Fruit fly (Drosophila melanogaster) whole organism, embryonic: ENCODE measurements around the gene CG43116.

ENCODE experiments used
- Abd-B ChIP-seq: fragments of 200-800 bp; sonication (Bioruptor generic); optimal IDR thresholded peaks from 2 replicates; lab custom pipeline; 2018; ENCODE audit warnings: missing biosample characterization, mild to moderate bottlenecking, missing genetic modification characterization, moderate library complexity
- Adf1 ChIP-seq: fragments of 200-800 bp; sonication (Bioruptor generic); IDR thresholded peaks from 2 replicates; pipeline ENCODE4 v1.3.6; 2022; ENCODE audit warnings: missing biosample characterization, missing genetic modification characterization
- Antp ChIP-seq: fragments of 200-800 bp; sonication (Bioruptor generic); optimal IDR thresholded peaks from 3 replicates; lab custom pipeline; 2016; ENCODE audit warnings: missing biosample characterization, missing genetic modification characterization
- C15 ChIP-seq: fragments of 200-800 bp; sonication (Bioruptor generic); IDR thresholded peaks from 3 replicates; pipeline ENCODE4 v1.3.6; 2022; ENCODE audit warnings: missing biosample characterization, missing genetic modification characterization
- CG10543 ChIP-seq: fragments of 200-800 bp; sonication (Bioruptor generic); optimal IDR thresholded peaks from 3 replicates; lab custom pipeline; 2017; ENCODE audit warnings: missing biosample characterization, mild to moderate bottlenecking, missing genetic modification characterization, moderate library complexity
- CG10565 ChIP-seq: fragments of 200-800 bp; sonication (Bioruptor generic); optimal IDR thresholded peaks from 3 replicates; lab custom pipeline; 2016; ENCODE audit warnings: missing biosample characterization, mild to moderate bottlenecking, missing genetic modification characterization
- CG11093 ChIP-seq: fragments of 200-800 bp; sonication (Bioruptor generic); IDR thresholded peaks from 3 replicates; pipeline ENCODE4 v1.3.6; 2022; ENCODE audit warnings: missing biosample characterization, missing genetic modification characterization
- CG12659 ChIP-seq: fragments of 200-800 bp; sonication (Bioruptor generic); optimal IDR thresholded peaks from 3 replicates; lab custom pipeline; 2017; ENCODE audit warnings: mild to moderate bottlenecking, missing biosample characterization, missing genetic modification reagents, missing genetic modification characterization
- CG13894 ChIP-seq: fragments of 200-800 bp; sonication (Bioruptor generic); optimal IDR thresholded peaks from 3 replicates; lab custom pipeline; 2018; ENCODE audit warnings: missing biosample characterization, mild to moderate bottlenecking, missing genetic modification characterization, moderate library complexity
- CG14050 ChIP-seq: fragments of 200-800 bp; sonication (Bioruptor generic); IDR thresholded peaks from 3 replicates; pipeline ENCODE4 v1.3.6; 2022; ENCODE audit warnings: missing biosample characterization, missing genetic modification characterization
- CG14667 ChIP-seq: fragments of 200-800 bp; sonication (Bioruptor generic); IDR thresholded peaks from 2 replicates; pipeline ENCODE4 v1.3.6; 2022; ENCODE audit warnings: missing biosample characterization, missing genetic modification characterization
- CG14860 ChIP-seq: fragments of 200-800 bp; sonication (Bioruptor generic); IDR thresholded peaks from 3 replicates; pipeline ENCODE4 v1.3.6; 2022; ENCODE audit warnings: missing biosample characterization, missing genetic modification characterization; ENCODE audit not compliant: partially characterized antibody
- CG15601 ChIP-seq: fragments of 200-800 bp; sonication (Bioruptor generic); optimal IDR thresholded peaks from 3 replicates; lab custom pipeline; 2019; ENCODE audit warnings: missing biosample characterization, mild to moderate bottlenecking, missing genetic modification characterization, moderate library complexity
- CG15696 ChIP-seq: fragments of 200-800 bp; sonication (Bioruptor generic); optimal IDR thresholded peaks from 2 replicates; lab custom pipeline; 2019; ENCODE audit warnings: missing biosample characterization, mild to moderate bottlenecking, missing genetic modification characterization, moderate library complexity
- CG17568 ChIP-seq: fragments of 200-800 bp; sonication (Bioruptor generic); optimal IDR thresholded peaks from 2 replicates; lab custom pipeline; 2018; ENCODE audit warnings: missing biosample characterization, mild to moderate bottlenecking, missing genetic modification characterization, moderate library complexity
- CG18011 ChIP-seq: fragments of 200-800 bp; sonication (Bioruptor generic); optimal IDR thresholded peaks from 2 replicates; lab custom pipeline; 2017; ENCODE audit warnings: missing biosample characterization, missing genetic modification characterization, mild to moderate bottlenecking, moderate library complexity, missing genotype
- CG2120 ChIP-seq: fragments of 200-800 bp; sonication (Bioruptor generic); optimal IDR thresholded peaks from 3 replicates; lab custom pipeline; 2016; ENCODE audit warnings: missing biosample characterization, missing genetic modification characterization
- CG32772 ChIP-seq: fragments of 200-800 bp; sonication (Bioruptor generic); IDR thresholded peaks from 2 replicates; pipeline ENCODE4 v1.3.6; 2022; ENCODE audit warnings: missing biosample characterization, missing genetic modification characterization
- CG4404 ChIP-seq: fragments of 200-800 bp; sonication (Bioruptor generic); IDR thresholded peaks from 2 replicates; pipeline ENCODE4 v1.3.6; 2022; ENCODE audit warnings: missing biosample characterization, missing genetic modification characterization
- CG4707 ChIP-seq: fragments of 200-800 bp; sonication (Bioruptor generic); optimal IDR thresholded peaks from 2 replicates; lab custom pipeline; 2018; ENCODE audit warnings: missing biosample characterization, mild to moderate bottlenecking, missing genetic modification characterization, moderate library complexity
- CG6683 ChIP-seq: fragments of 200-800 bp; sonication (Bioruptor generic); optimal IDR thresholded peaks from 2 replicates; lab custom pipeline; 2017; ENCODE audit warnings: missing biosample characterization, mild to moderate bottlenecking, missing genetic modification characterization, missing genetic modification reagents
- CG6791 ChIP-seq: fragments of 200-800 bp; sonication (Bioruptor generic); IDR thresholded peaks from 3 replicates; pipeline ENCODE4 v1.3.6; 2022; ENCODE audit warnings: missing biosample characterization, missing genetic modification characterization; ENCODE audit not compliant: partially characterized antibody
- CG8388 ChIP-seq: fragments of 200-800 bp; sonication (Bioruptor generic); optimal IDR thresholded peaks from 2 replicates; lab custom pipeline; 2019; ENCODE audit warnings: missing biosample characterization, mild to moderate bottlenecking, missing genetic modification characterization, moderate library complexity
- CG8478 ChIP-seq: fragments of >200 bp; optimal IDR thresholded peaks from 2 replicates; lab custom pipeline; 2018
- D ChIP-seq, 2 experiments: fragments of 200-800 bp in 1 of 2; fragments of >200 bp in 1 of 2; sonication (Bioruptor generic) in 1 of 2; optimal IDR thresholded peaks; 2 replicates in 1 of 2; 3 replicates in 1 of 2; lab custom pipeline; 2017; ENCODE audit warnings: mild to moderate bottlenecking in 1 of 2, missing biosample characterization in 1 of 2, missing genetic modification characterization in 1 of 2, missing genetic modification reagents in 1 of 2
- Dbx ChIP-seq: fragments of 200-800 bp; sonication (Bioruptor generic); IDR thresholded peaks from 3 replicates; pipeline ENCODE4 v1.3.6; 2022; ENCODE audit warnings: missing biosample characterization, missing genetic modification characterization
- Dfd ChIP-seq, 2 experiments: fragments of >200 bp; optimal IDR thresholded peaks; 2 replicates each; lab custom pipeline; 2017; ENCODE audit warnings: missing biosample characterization in 2 of 2, missing genetic modification characterization in 2 of 2
- Dll ChIP-seq: fragments of 200-800 bp; sonication (Bioruptor generic); IDR thresholded peaks from 4 replicates; pipeline ENCODE4 v1.3.6; 2022; ENCODE audit warnings: missing biosample characterization, missing genetic modification characterization; ENCODE audit not compliant: partially characterized antibody
- Dp ChIP-seq: fragments of 200-800 bp; sonication (Bioruptor generic); optimal IDR thresholded peaks from 2 replicates; lab custom pipeline; 2018; ENCODE audit warnings: missing biosample characterization, mild to moderate bottlenecking, missing genetic modification characterization, moderate library complexity
- Drgx ChIP-seq: fragments of 200-800 bp; sonication (Bioruptor generic); IDR thresholded peaks from 2 replicates; pipeline ENCODE4 v1.3.6; 2022; ENCODE audit warnings: missing biosample characterization, missing genetic modification characterization
- Elba2 ChIP-seq: fragments of 200-800 bp; sonication (Bioruptor generic); optimal IDR thresholded peaks from 3 replicates; lab custom pipeline; 2016; ENCODE audit warnings: missing biosample characterization, missing genetic modification characterization
- Hand ChIP-seq: fragments of 200-800 bp; sonication (Bioruptor generic); optimal IDR thresholded peaks from 2 replicates; lab custom pipeline; 2017; ENCODE audit warnings: mild to moderate bottlenecking, missing biosample characterization, missing genetic modification reagents, missing genetic modification characterization
- Hmx ChIP-seq: fragments of 200-800 bp; sonication (Bioruptor generic); optimal IDR thresholded peaks from 2 replicates; lab custom pipeline; 2016; ENCODE audit warnings: missing biosample characterization, missing genetic modification characterization
- MTF-1 ChIP-seq: fragments of 200-800 bp; sonication (Bioruptor generic); optimal IDR thresholded peaks from 2 replicates; lab custom pipeline; 2018; ENCODE audit warnings: missing biosample characterization, mild to moderate bottlenecking, missing genetic modification characterization, borderline replicate concordance
- Sox100B ChIP-seq: fragments of 200-800 bp; sonication (Bioruptor generic); optimal IDR thresholded peaks from 3 replicates; lab custom pipeline; 2018; ENCODE audit warnings: missing biosample characterization, mild to moderate bottlenecking, missing genetic modification characterization
- Spps ChIP-seq: fragments of 200-800 bp; sonication (Bioruptor generic); optimal IDR thresholded peaks from 2 replicates; lab custom pipeline; 2018; ENCODE audit warnings: missing biosample characterization, mild to moderate bottlenecking, missing genetic modification characterization
- Sry-δ ChIP-seq: fragments of 200-800 bp; sonication (Bioruptor generic); optimal IDR thresholded peaks from 2 replicates; lab custom pipeline; 2016; ENCODE audit warnings: missing biosample characterization, missing genetic modification characterization
- Vsx1 ChIP-seq: fragments of 200-800 bp; sonication (Bioruptor generic); optimal IDR thresholded peaks from 2 replicates; lab custom pipeline; 2017; ENCODE audit warnings: missing biosample characterization, mild to moderate bottlenecking, missing genetic modification characterization, missing genetic modification reagents
- abd-A ChIP-seq: fragments of 200-800 bp; sonication (Bioruptor generic); optimal IDR thresholded peaks from 3 replicates; lab custom pipeline; 2019; ENCODE audit warnings: missing biosample characterization, mild to moderate bottlenecking, missing genetic modification characterization, moderate library complexity
- ato ChIP-seq: fragments of 200-800 bp; sonication (Bioruptor generic); IDR thresholded peaks from 2 replicates; pipeline ENCODE4 v1.3.6; 2022; ENCODE audit warnings: missing biosample characterization, missing genetic modification characterization; ENCODE audit not compliant: partially characterized antibody
- bab2 ChIP-seq: fragments of 200-800 bp; sonication (Bioruptor generic); optimal IDR thresholded peaks from 2 replicates; lab custom pipeline; 2016; ENCODE audit warnings: missing biosample characterization, missing genetic modification characterization
- chinmo ChIP-seq: fragments of 200-800 bp; sonication (Bioruptor generic); IDR thresholded peaks from 4 replicates; pipeline ENCODE4 v1.3.6; 2022; ENCODE audit warnings: missing biosample characterization, missing genetic modification characterization; ENCODE audit not compliant: partially characterized antibody
- fd102C ChIP-seq: fragments of 200-800 bp; sonication (Bioruptor generic); optimal IDR thresholded peaks from 2 replicates; lab custom pipeline; 2018; ENCODE audit warnings: missing biosample characterization, mild to moderate bottlenecking, missing genetic modification characterization, moderate library complexity
- gfzf ChIP-seq: fragments of 200-800 bp; sonication (Bioruptor generic); optimal IDR thresholded peaks from 2 replicates; lab custom pipeline; 2016; ENCODE audit warnings: missing biosample characterization, mild to moderate bottlenecking, missing genetic modification characterization, moderate library complexity
- jing ChIP-seq: fragments of 200-800 bp; sonication (Bioruptor generic); optimal IDR thresholded peaks from 2 replicates; lab custom pipeline; 2018; ENCODE audit warnings: missing biosample characterization, mild to moderate bottlenecking, missing genetic modification characterization
- knrl ChIP-seq: fragments of 200-800 bp; sonication (Bioruptor generic); IDR thresholded peaks from 3 replicates; pipeline ENCODE4 v1.3.6; 2022; ENCODE audit warnings: missing biosample characterization, missing genetic modification characterization; ENCODE audit not compliant: partially characterized antibody
- nerfin-2 ChIP-seq: fragments of 200-800 bp; sonication (Bioruptor generic); IDR thresholded peaks from 2 replicates; pipeline ENCODE4 v1.3.6; 2022; ENCODE audit warnings: missing biosample characterization, missing genetic modification characterization; ENCODE audit not compliant: partially characterized antibody
- rib ChIP-seq: fragments of 200-800 bp; sonication (Bioruptor generic); IDR thresholded peaks from 2 replicates; pipeline ENCODE4 v1.3.6; 2022; ENCODE audit warnings: missing biosample characterization, missing genetic modification characterization
- slbo ChIP-seq: fragments of 200-800 bp; sonication (Bioruptor generic); IDR thresholded peaks from 2 replicates; pipeline ENCODE4 v1.3.6; 2022; ENCODE audit warnings: missing biosample characterization, missing genetic modification characterization
- so ChIP-seq: fragments of 200-800 bp; sonication (Bioruptor generic); IDR thresholded peaks from 3 replicates; pipeline ENCODE4 v1.3.6; 2022; ENCODE audit warnings: missing biosample characterization, missing genetic modification characterization

The CG43116 gene

DNA sequence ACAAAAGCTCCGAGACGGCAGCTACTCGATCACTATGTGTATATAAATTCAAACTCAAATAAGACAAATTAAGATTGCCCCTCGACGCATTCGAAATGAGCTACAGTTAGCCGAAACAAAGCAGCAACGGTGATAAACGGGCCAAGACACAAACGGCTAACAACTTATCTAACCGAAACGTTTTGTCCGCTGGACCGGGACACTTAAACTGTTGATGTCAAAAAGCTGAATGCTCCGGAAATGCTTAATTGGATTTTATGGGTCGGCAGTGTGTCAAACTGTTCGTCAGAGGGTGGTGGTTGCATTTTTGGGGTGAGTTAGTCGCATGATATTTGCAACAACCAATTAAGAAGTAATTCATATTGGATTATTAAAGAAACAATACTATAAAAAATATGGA is 10.5 kb upstream of the CG43116 start (continued):
- TF ChIP-seq CG12659 (GFP tag; lab: Kevin White, UChicago) (no peak), Drgx (no peak), CG10543 (GFP tag; lab: Kevin White, UChicago) (no peak), Adf1 (GFP tag; lab: Robert Waterston, UW) (no peak), Vsx1 (GFP tag; lab: Kevin White, UChicago) (no peak), bab2 (GFP tag; lab: Kevin White, UChicago) (no peak), CG15696 (tag; lab: Kevin White, UChicago) (no peak), chinmo (GFP tag; lab: Robert Waterston, UW) (no peak), Abd-B (GFP tag; lab: Kevin White, UChicago) (peak; percentile 56), CG11093 (GFP tag; lab: Robert Waterston, UW) (no peak), rib (GFP tag; lab: Robert Waterston, UW) (no peak), CG2120 (GFP tag; lab: Kevin White, UChicago) (no peak), Dbx (GFP tag; lab: Robert Waterston, UW) (no peak), Hand (no peak), CG14050 (GFP tag; lab: Robert Waterston, UW) (no peak), CG32772 (no peak), CG4707 (no peak), Sox100B (no peak), nerfin-2 (no peak), Spps (no peak), Dll (GFP tag; lab: Robert Waterston, UW) (no peak), Antp (GFP tag; lab: Kevin White, UChicago) (no peak), CG14860 (GFP tag; lab: Robert Waterston, UW) (no peak), CG13894 (no peak), MTF-1 (GFP tag; lab: Kevin White, UChicago) (no peak), fd102C (GFP tag; lab: Kevin White, UChicago) (no peak), CG8478 (no peak), CG14667 (no peak), C15 (GFP tag; lab: Robert Waterston, UW) (no peak), CG17568 (GFP tag; lab: Kevin White, UChicago) (no peak), so (GFP tag; lab: Robert Waterston, UW) (no peak), CG8388 (GFP tag; lab: Kevin White, UChicago) (no peak), CG18011 (GFP tag; lab: Kevin White, UChicago) (peak; percentile 93), CG15601 (tag; lab: Kevin White, UChicago) (no peak), jing (GFP tag; lab: Kevin White, UChicago) (no peak), D (optimal IDR thresholded peaks at IDR 0.05; lab: Kevin White, UChicago) (no peak), D (GFP tag; optimal IDR thresholded peaks at IDR 0.05; lab: Kevin White, UChicago) (no peak), slbo (GFP tag; lab: Robert Waterston, UW) (no peak), CG4404 (no peak), CG6683 (GFP tag; lab: Kevin White, UChicago) (no peak), gfzf (GFP tag; lab: Kevin White, UChicago) (no peak), CG10565 (GFP tag; lab: Kevin White, UChicago) (no peak), Sry-δ (no peak), Dp (GFP tag; lab: Kevin White, UChicago) (no peak), CG6791 (GFP tag; lab: Robert Waterston, UW) (no peak), Elba2 (GFP tag; lab: Kevin White, UChicago) (peak; percentile 78), Dfd (GFP tag; optimal IDR thresholded peaks at IDR 0.05; lab: Kevin White, UChicago) (no peak), knrl (GFP tag; lab: Robert Waterston, UW) (no peak), ato (no peak), Hmx (GFP tag; lab: Kevin White, UChicago) (no peak), abd-A (tag; lab: Kevin White, UChicago) (peak; percentile 45)
